Worm (Caenorhabditis elegans): ENCODE data around the gene pqn-62.

ce11 chrX:5171085-5171484 is 24.8 kb upstream of the pqn-62 start, which contains the start of gene T03G11.10:
- TF ChIP-seq mep-1 (tag; optimal IDR thresholded peaks at IDR 0.05) (no peak), nhr-77 (tag; optimal IDR thresholded peaks at IDR 0.05) (no peak), rnt-1 (tag; optimal IDR thresholded peaks at IDR 0.05) (no peak), ztf-11 (tag; optimal IDR thresholded peaks at IDR 0.05) (no peak), ceh-63 (GFP tag; optimal IDR thresholded peaks at IDR 0.05) (no peak), nhr-47 (tag; optimal IDR thresholded peaks at IDR 0.05) (no peak), isw-1 (GFP tag; IDR thresholded peaks at IDR 0.05) (no peak), nhr-11 (tag; optimal IDR thresholded peaks at IDR 0.05) (no peak), aly-2 (tag; optimal IDR thresholded peaks at IDR 0.05) (no peak), lsy-2 (tag; optimal IDR thresholded peaks at IDR 0.05) (no peak), unc-86 (tag; optimal IDR thresholded peaks at IDR 0.05) (no peak), snu-23 (GFP tag; optimal IDR thresholded peaks at IDR 0.05) (no peak), skn-1 (tag; optimal IDR thresholded peaks at IDR 0.05) (no peak), mab-9 (GFP tag; IDR thresholded peaks at IDR 0.05) (no peak)

All from whole organism, L1 larva.